Worm (Caenorhabditis elegans): ENCODE data around the gene clec-181.

clec-181 gene

DNA sequence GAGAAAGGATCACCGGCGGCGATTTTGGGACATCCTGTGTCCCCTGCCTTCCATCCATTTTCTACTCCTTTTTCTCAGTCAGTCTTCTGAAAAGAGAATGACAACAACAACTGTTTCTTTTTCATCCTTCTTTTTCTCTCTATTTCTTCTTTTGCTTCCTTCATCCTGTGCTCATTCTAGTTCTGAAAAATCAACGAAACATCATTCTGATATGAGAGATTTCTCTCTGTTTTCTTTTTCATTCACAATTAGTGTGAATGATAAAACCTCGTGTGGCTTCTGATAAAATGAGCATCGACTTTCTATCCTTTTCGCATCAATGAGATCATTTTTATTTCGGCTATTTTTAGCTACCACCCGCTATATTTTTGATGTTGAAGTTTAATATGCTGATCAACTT, 9.3 kb downstream of the clec-181 start:
- peak; percentile 53 for TF ChIP-seq nhr-11 (tag; optimal IDR thresholded peaks at IDR 0.05)
- TF ChIP-seq aly-2 (tag; optimal IDR thresholded peaks at IDR 0.05): no peak

DNA sequence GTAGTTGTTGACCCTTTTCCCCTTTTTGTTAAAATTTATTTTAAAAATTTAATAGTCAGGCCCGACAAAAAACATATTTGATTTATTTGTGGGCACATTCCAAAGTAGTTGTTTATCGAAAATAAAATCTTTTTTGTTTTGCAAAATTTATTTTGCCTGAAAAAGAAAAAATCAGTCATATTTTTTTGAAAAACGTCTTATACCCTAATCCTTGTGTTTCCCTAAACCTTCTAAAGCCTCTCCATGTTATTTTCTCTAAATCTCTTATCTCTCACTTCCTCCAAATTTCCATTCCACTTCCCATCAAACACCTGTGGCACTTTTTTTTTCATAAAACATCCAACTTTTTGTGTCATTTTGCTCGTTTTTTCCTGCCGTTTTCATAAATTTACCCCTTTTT, 12.3 kb downstream of the clec-181 start:
- TF ChIP-seq ZK546.5 (tag; optimal IDR thresholded peaks at IDR 0.05): no peak
- TF ChIP-seq nhr-25 (tag; optimal IDR thresholded peaks at IDR 0.05): no peak
- TF ChIP-seq nhr-43 (tag; optimal IDR thresholded peaks at IDR 0.05; ENCODE audit: poor library complexity, severe bottlenecking): no peak
- TF ChIP-seq lin-39 (tag; optimal IDR thresholded peaks at IDR 0.05): no peak
- peak; percentile 63 for TF ChIP-seq elt-1 (tag; optimal IDR thresholded peaks at IDR 0.05)

DNA sequence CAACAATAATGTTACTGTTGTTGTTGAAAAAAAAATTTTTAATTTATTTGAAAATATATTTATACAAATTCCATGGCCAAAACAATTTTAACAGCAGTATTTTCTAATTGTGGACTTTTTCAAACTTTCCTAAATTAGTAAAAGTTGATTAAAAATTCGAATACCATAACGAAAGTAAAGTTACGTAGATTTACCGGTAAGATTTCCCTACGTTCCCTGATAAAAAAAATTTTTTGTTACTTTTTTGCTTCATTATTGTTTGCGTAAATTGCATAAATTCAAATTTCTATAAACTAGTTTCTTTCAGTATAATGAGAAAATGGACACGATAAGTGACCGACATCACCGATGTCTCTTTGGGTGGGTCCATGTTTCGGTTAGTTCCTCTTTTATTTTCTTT, 13.1 kb downstream of the clec-181 start, which contains the start of gene F42A9.6:
Gene F42A9.6, plus strand, starts transcription at position 301 of the 400 bp plus-strand sequence.
- TF ChIP-seq hmg-11 (tag; optimal IDR thresholded peaks at IDR 0.05) (no peak), tbx-2 (tag; optimal IDR thresholded peaks at IDR 0.05) (no peak), nhr-43 (tag; optimal IDR thresholded peaks at IDR 0.05; ENCODE audit: poor library complexity, severe bottlenecking) (no peak)

DNA sequence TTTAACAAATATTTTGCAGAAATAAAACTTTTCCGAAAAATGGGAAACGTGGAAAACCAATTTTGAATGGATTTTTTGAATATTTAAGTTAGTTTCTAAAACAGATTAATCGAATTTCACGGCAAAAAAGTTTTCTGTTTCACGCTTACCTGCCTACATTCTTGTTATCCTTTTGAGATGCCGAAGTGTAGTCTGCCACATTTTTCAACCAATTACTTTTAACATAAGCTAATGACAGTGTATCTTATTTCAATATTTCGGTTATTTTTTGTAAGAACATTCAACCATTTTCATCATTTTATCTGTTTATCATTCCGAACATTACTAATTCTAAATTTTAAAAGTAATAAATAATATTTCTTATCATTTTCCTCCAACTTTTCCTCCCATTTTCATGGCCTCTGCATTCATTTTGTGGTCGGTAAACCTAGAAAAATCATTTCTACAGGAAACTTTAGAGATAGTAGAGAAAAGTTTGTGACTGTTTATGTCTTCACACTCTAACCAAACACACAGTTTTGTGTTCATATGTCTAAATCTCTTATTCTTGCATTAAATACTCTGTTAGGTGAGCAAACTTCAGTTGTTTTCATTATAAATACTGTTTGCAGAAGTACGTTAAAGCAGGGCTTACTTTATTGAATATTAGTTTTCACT, 16.1 kb downstream of the clec-181 start, which contains the start of the genes F42A9.17 and cyp-33E2:
Gene F42A9.17, minus strand, starts transcription at position 51 of the 657 bp plus-strand sequence.
Gene cyp-33E2, plus strand, starts transcription at position 449 of the 657 bp plus-strand sequence.
- TF ChIP-seq pha-4 (tag; optimal IDR thresholded peaks at IDR 0.05) (peak; percentile 91), elt-2 (tag; optimal IDR thresholded peaks at IDR 0.05) (peak; percentile 67), pqm-1 (tag; optimal IDR thresholded peaks at IDR 0.05) (peak; percentile 83), aly-2 (tag; optimal IDR thresholded peaks at IDR 0.05) (no peak)

DNA sequence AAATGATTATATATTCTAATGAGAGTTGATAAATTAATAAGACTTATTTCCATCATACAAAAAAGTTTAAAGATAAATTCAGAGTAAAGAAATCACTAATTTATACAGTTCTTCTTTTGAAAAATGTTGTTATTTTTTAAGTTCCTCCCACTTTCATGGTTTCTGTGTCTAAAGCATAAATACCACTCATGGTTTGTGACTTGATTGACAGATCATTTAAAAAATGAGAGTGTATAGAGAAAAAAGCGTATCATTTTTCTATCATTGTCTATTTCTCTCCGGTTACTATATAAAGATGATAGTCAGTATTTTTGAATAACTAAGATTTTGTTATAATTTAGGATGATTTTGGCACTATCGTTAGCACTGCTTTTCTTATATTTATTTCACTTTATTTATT, 18.8 kb downstream of the clec-181 start, which contains the start of gene cyp-33E3:
Gene cyp-33E3, plus strand, starts transcription at position 316 of the 400 bp plus-strand sequence.
- TF ChIP-seq elt-2 (tag; optimal IDR thresholded peaks at IDR 0.05) (peak; percentile 17), aly-2 (tag; optimal IDR thresholded peaks at IDR 0.05) (no peak)

DNA sequence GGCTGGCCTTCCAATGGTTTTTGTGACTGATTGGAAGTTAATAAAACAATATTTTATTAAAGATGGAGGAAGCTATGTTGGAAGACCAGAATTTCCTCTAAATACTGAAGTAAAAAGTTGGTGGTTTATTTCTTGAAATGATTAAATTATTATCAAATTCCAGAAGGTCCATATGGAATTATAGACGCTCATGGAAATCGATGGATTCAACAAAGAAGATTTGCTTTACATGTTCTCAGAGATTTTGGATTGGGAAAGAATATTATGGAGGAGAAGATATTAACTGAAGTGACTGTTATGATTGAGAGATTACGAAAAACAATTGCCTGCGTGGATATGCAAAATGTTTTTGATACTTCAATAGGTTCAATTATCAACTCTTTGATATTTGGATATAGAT, 19.4 kb downstream of the clec-181 start:
- no peak for TF ChIP-seq aly-2 (tag; optimal IDR thresholded peaks at IDR 0.05)
- TF ChIP-seq R02D3.7 (tag; optimal IDR thresholded peaks at IDR 0.05): no peak
- no peak for TF ChIP-seq fos-1 (tag; optimal IDR thresholded peaks at IDR 0.05)
- no peak for TF ChIP-seq nhr-11 (tag; optimal IDR thresholded peaks at IDR 0.05)
- TF ChIP-seq nhr-28 (tag; optimal IDR thresholded peaks at IDR 0.05): no peak
- no peak for TF ChIP-seq lsy-12 (tag; optimal IDR thresholded peaks at IDR 0.05)
- no peak for TF ChIP-seq egl-5 (tag; optimal IDR thresholded peaks at IDR 0.05)
- no peak for TF ChIP-seq elt-2 (tag; optimal IDR thresholded peaks at IDR 0.05)
- TF ChIP-seq nfya-1 (tag; optimal IDR thresholded peaks at IDR 0.05; ENCODE audit: insufficient read depth): no peak
- TF ChIP-seq snpc-4 (tag; optimal IDR thresholded peaks at IDR 0.05): no peak
- TF ChIP-seq pqm-1 (tag; optimal IDR thresholded peaks at IDR 0.05): no peak
- no peak for TF ChIP-seq skn-1 (tag; optimal IDR thresholded peaks at IDR 0.05)
- TF ChIP-seq hmg-11 (tag; optimal IDR thresholded peaks at IDR 0.05): no peak
- TF ChIP-seq ztf-11 (tag; optimal IDR thresholded peaks at IDR 0.05): no peak
- no peak for TF ChIP-seq fkh-2 (tag; optimal IDR thresholded peaks at IDR 0.05)

DNA sequence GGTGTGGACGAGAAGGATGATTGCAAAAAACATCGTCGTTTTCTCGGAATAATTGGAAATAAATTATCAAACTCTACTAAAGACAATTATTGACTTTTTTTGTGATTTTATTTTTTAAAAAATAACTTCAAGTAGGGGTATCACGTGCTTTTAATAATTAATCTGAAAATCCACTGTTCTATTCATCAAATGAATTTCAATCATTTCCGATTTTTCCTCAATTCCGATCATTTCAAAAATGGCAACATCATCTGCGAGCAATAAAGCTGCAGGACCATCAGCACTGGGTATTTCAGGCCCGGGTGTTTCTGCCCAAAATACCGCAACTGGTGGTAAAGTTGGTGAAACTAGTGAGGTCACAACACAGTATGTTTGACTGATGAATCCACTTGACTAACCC, 21.2 kb downstream of the clec-181 start, which contains the start of the genes F42A9.7 and F42A9.3:
Gene F42A9.7, minus strand, starts transcription at position 101 of the 400 bp plus-strand sequence.
Gene F42A9.3, plus strand, starts transcription at position 214 of the 400 bp plus-strand sequence.
- no peak for TF ChIP-seq elt-1 (tag; optimal IDR thresholded peaks at IDR 0.05)

DNA sequence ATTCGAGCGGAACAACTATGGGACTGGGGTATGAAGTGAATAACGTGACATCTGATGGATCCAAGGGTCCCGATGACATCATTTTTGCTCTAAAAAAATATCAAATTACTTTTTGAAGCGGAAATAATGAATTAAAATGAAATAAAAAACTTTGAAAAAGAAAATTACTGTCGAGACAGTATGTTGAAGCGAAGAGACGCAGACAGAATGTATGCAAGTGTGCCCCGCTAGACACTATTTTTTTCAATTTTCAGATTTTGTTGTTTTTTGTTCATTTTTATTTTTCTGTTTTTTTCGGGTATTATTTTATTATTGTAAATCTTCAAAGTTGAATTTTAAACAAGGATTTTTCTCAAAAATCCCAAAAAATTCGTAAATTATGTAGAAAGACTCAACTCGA, 22.8 kb downstream of the clec-181 start, which contains the start of gene F42A9.8:
Gene F42A9.8, minus strand, starts transcription at position 88 of the 400 bp plus-strand sequence.
- TF ChIP-seq pha-4 (tag; optimal IDR thresholded peaks at IDR 0.05): peak; percentile 40
- TF ChIP-seq ZK546.5 (tag; optimal IDR thresholded peaks at IDR 0.05): no peak
- no peak for TF ChIP-seq nhr-25 (tag; optimal IDR thresholded peaks at IDR 0.05)
- TF ChIP-seq elt-1 (tag; optimal IDR thresholded peaks at IDR 0.05): no peak
- no peak for TF ChIP-seq ama-1 (optimal IDR thresholded peaks at IDR 0.05)
- no peak for TF ChIP-seq nhr-12 (tag; optimal IDR thresholded peaks at IDR 0.05)
- no peak for TF ChIP-seq lin-39 (tag; optimal IDR thresholded peaks at IDR 0.05)
- TF ChIP-seq lsy-12 (tag; optimal IDR thresholded peaks at IDR 0.05): no peak
- TF ChIP-seq nhr-43 (tag; optimal IDR thresholded peaks at IDR 0.05; ENCODE audit: poor library complexity, severe bottlenecking): no peak
- peak; percentile 31 for TF ChIP-seq nfya-1 (tag; optimal IDR thresholded peaks at IDR 0.05; ENCODE audit: insufficient read depth)
- TF ChIP-seq elt-2 (tag; optimal IDR thresholded peaks at IDR 0.05): no peak
- TF ChIP-seq lin-15B (tag; optimal IDR thresholded peaks at IDR 0.05): peak; percentile 13
- TF ChIP-seq mml-1 (tag; optimal IDR thresholded peaks at IDR 0.05): no peak

Measured in whole organism, L3 larva.